Fruit fly (Drosophila melanogaster) whole organism, adult: ENCODE data around the gene bdwf.

ENCODE experiments used
- CG11617 ChIP-seq: fragments of 200-800 bp; sonication (Bioruptor generic); optimal IDR thresholded peaks from 2 replicates; lab custom pipeline; 2017; ENCODE audit warnings: mild to moderate bottlenecking, missing biosample characterization, missing genetic modification reagents, missing genetic modification characterization
- CG12768 ChIP-seq: fragments of 200-800 bp; sonication (Bioruptor generic); optimal IDR thresholded peaks from 2 replicates; lab custom pipeline; 2017; ENCODE audit warnings: missing biosample characterization, missing genetic modification characterization, mild to moderate bottlenecking, moderate library complexity, missing genetic modification reagents
- CG14711 ChIP-seq: fragments of 200-800 bp; sonication (Bioruptor generic); optimal IDR thresholded peaks from 2 replicates; lab custom pipeline; 2018; ENCODE audit warnings: missing biosample characterization, mild to moderate bottlenecking, missing genetic modification characterization, moderate library complexity
- CG1620 ChIP-seq: fragments of 200-800 bp; sonication (Bioruptor generic); optimal IDR thresholded peaks from 2 replicates; lab custom pipeline; 2016; ENCODE audit warnings: missing biosample characterization, missing genetic modification characterization
- CG33017 ChIP-seq: fragments of 200-800 bp; sonication (Bioruptor generic); optimal IDR thresholded peaks from 2 replicates; lab custom pipeline; 2018; ENCODE audit warnings: missing biosample characterization, mild to moderate bottlenecking, missing genetic modification characterization, moderate library complexity
- CG5204 ChIP-seq: fragments of 200-800 bp; sonication (Bioruptor generic); optimal IDR thresholded peaks from 2 replicates; lab custom pipeline; 2016; ENCODE audit warnings: missing biosample characterization, missing genetic modification characterization
- CG7045 ChIP-seq: fragments of 200-800 bp; sonication (Bioruptor generic); optimal IDR thresholded peaks from 2 replicates; lab custom pipeline; 2017; ENCODE audit warnings: missing biosample characterization, mild to moderate bottlenecking, missing genetic modification characterization
- CG7101 ChIP-seq: fragments of 200-800 bp; sonication (Bioruptor generic); optimal IDR thresholded peaks from 2 replicates; lab custom pipeline; 2018; ENCODE audit warnings: missing biosample characterization, mild to moderate bottlenecking, missing genetic modification characterization, moderate library complexity
- Clk ChIP-seq: fragments of 200-800 bp; sonication (Bioruptor generic); optimal IDR thresholded peaks from 2 replicates; lab custom pipeline; 2017; ENCODE audit warnings: missing biosample characterization, missing genetic modification characterization
- Crg-1 ChIP-seq: fragments of 200-800 bp; sonication (Bioruptor generic); optimal IDR thresholded peaks from 2 replicates; lab custom pipeline; 2016; ENCODE audit warnings: missing biosample characterization, missing genetic modification characterization
- Hr96 ChIP-seq: fragments of 200-800 bp; sonication (Bioruptor generic); optimal IDR thresholded peaks from 2 replicates; lab custom pipeline; 2016; ENCODE audit warnings: missing biosample characterization, missing genetic modification characterization
- Mnt ChIP-seq: fragments of 200-800 bp; sonication (Bioruptor generic); optimal IDR thresholded peaks from 2 replicates; lab custom pipeline; 2016; ENCODE audit warnings: missing biosample characterization, mild to moderate bottlenecking, missing genetic modification characterization
- bab1 ChIP-seq: fragments of 200-800 bp; sonication (Bioruptor generic); optimal IDR thresholded peaks from 3 replicates; lab custom pipeline; 2019; ENCODE audit warnings: missing biosample characterization, mild to moderate bottlenecking, missing genetic modification characterization, moderate library complexity
- cic ChIP-seq: fragments of 200-800 bp; sonication (Bioruptor generic); optimal IDR thresholded peaks from 2 replicates; lab custom pipeline; 2017; ENCODE audit warnings: missing biosample characterization, mild to moderate bottlenecking, missing genetic modification characterization, moderate library complexity
- cnc ChIP-seq, 2 experiments: fragments of >200 bp; optimal IDR thresholded peaks; 2 replicates each; lab custom pipeline; 2017
- kay ChIP-seq: fragments of 200-800 bp; sonication (Bioruptor generic); peaks from one replicate; lab custom pipeline; 2016; ENCODE audit warnings: missing biosample characterization, missing genetic modification characterization, borderline replicate concordance
- ovo ChIP-seq: fragments of 200-800 bp; sonication (Bioruptor generic); optimal IDR thresholded peaks from 2 replicates; lab custom pipeline; 2016; ENCODE audit warnings: missing biosample characterization, missing genetic modification characterization
- pad ChIP-seq: fragments of 200-800 bp; sonication (Bioruptor generic); optimal IDR thresholded peaks from 3 replicates; lab custom pipeline; 2017; ENCODE audit warnings: missing biosample characterization, missing genetic modification characterization, mild to moderate bottlenecking, moderate library complexity, missing genetic modification reagents
- tj ChIP-seq: fragments of 200-800 bp; sonication (Bioruptor generic); optimal IDR thresholded peaks from 3 replicates; lab custom pipeline; 2017; ENCODE audit warnings: missing biosample characterization, mild to moderate bottlenecking, missing genetic modification characterization, moderate library complexity
- toe ChIP-seq: fragments of 200-800 bp; sonication (Bioruptor generic); optimal IDR thresholded peaks from 2 replicates; lab custom pipeline; 2016; ENCODE audit warnings: missing biosample characterization, missing genetic modification characterization

The bdwf gene

DNA sequence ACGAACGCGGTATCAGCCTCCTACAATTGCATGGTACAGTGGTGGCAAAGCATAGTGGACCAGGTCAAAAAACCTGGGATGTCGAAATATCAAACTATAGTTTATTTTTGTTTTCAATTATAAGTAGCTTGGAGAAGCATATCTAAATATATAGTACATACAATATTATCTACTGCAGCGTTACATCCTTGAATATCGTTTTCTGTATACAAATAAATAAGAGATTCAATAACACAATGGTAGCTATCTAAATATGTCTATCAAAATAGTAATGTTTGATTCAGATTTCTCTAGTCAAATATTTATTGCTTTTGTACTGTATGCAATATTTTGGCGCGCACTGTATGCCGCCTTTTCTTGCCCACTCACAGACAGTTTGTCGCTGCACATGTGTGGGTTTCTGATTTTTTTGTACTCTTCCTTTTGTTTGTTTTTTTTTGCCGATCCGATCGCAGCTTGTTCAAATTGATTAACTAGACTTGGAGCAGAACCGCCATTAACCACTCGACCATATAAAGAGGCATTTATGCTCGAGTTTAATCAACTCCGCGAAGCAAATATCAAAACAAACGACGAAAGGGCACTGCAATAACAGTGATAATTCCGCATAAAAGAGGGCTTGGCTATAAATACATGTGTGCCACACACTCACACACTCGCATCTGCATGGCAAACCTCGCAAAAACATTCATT, 37.9 kb upstream of the bdwf start:
- peak; percentile 87 for TF ChIP-seq kay (GFP tag; lab: Kevin White, UChicago)
- TF ChIP-seq Hr96 (GFP tag; lab: Kevin White, UChicago), result peak; percentile 87
- TF ChIP-seq CG7101 (tag; lab: Kevin White, UChicago), result peak; percentile 92
- peak; percentile 90 for TF ChIP-seq CG33017
- TF ChIP-seq cnc (optimal IDR thresholded peaks at IDR 0.05; lab: Kevin White, UChicago), result no peak
- peak; percentile 77 for TF ChIP-seq pad (GFP tag; lab: Kevin White, UChicago)
- peak; percentile 79 for TF ChIP-seq CG1620 (GFP tag; lab: Kevin White, UChicago)
- peak; percentile 96 for TF ChIP-seq CG7045 (GFP tag; lab: Kevin White, UChicago)
- peak; percentile 89 for TF ChIP-seq toe (GFP tag; lab: Kevin White, UChicago)
- peak; percentile 28 for TF ChIP-seq Mnt (GFP tag; lab: Kevin White, UChicago)
- TF ChIP-seq CG11617 (GFP tag; lab: Kevin White, UChicago), result peak; percentile 94
- TF ChIP-seq CG14711 (tag; lab: Kevin White, UChicago), result peak; percentile 81
- TF ChIP-seq ovo (GFP tag; lab: Kevin White, UChicago), result peak; percentile 15
- TF ChIP-seq tj (GFP tag; lab: Kevin White, UChicago), result peak; percentile 73
- peak; percentile 52 for TF ChIP-seq Crg-1 (GFP tag; lab: Kevin White, UChicago)
- TF ChIP-seq cic (GFP tag; lab: Kevin White, UChicago), result peak; percentile 54
- peak; percentile 88 for TF ChIP-seq Clk (GFP tag; lab: Kevin White, UChicago)
- peak; percentile 91 for TF ChIP-seq bab1 (GFP tag; lab: Kevin White, UChicago)
- TF ChIP-seq CG5204, result peak; percentile 94
- peak; percentile 92 for TF ChIP-seq CG12768 (GFP tag; lab: Kevin White, UChicago)

- TF ChIP-seq bab1 (GFP tag; lab: Kevin White, UChicago) (peak; percentile 23), CG12768 (GFP tag; lab: Kevin White, UChicago) (no peak), Crg-1 (GFP tag; lab: Kevin White, UChicago) (peak; percentile 90), Hr96 (GFP tag; lab: Kevin White, UChicago) (peak; percentile 74), CG7045 (GFP tag; lab: Kevin White, UChicago) (no peak), pad (GFP tag; lab: Kevin White, UChicago) (no peak), CG5204 (no peak), CG11617 (GFP tag; lab: Kevin White, UChicago) (peak; percentile 67), CG7101 (tag; lab: Kevin White, UChicago) (peak; percentile 77), Mnt (GFP tag; lab: Kevin White, UChicago) (peak; percentile 97), ovo (GFP tag; lab: Kevin White, UChicago) (peak; percentile 69), CG1620 (GFP tag; lab: Kevin White, UChicago) (peak; percentile 88), cic (GFP tag; lab: Kevin White, UChicago) (peak; percentile 72), Clk (GFP tag; lab: Kevin White, UChicago) (peak; percentile 3), cnc (optimal IDR thresholded peaks at IDR 0.05; lab: Kevin White, UChicago) (no peak), CG14711 (tag; lab: Kevin White, UChicago) (peak; percentile 57), kay (GFP tag; lab: Kevin White, UChicago) (no peak), CG33017 (peak; percentile 21), toe (GFP tag; lab: Kevin White, UChicago) (peak; percentile 79), tj (GFP tag; lab: Kevin White, UChicago) (no peak)
These were observed 36.9 kb upstream of the bdwf start, which contains the start of the genes Keap1 and kuk for dm6 chr3R:17079859-17080255. Keap1 (minus strand) TSS chr3R:17079945. kuk (plus strand) TSS chr3R:17080244.

dm6 chr3R:17078961-17079858, 36.3 kb upstream of the bdwf start:
- no peak for TF ChIP-seq CG14711 (tag; lab: Kevin White, UChicago)
- peak; percentile 29 for TF ChIP-seq Hr96 (GFP tag; lab: Kevin White, UChicago)
- TF ChIP-seq CG5204, result no peak
- peak; percentile 74 for TF ChIP-seq pad (GFP tag; lab: Kevin White, UChicago)
- no peak for TF ChIP-seq Clk (GFP tag; lab: Kevin White, UChicago)
- no peak for TF ChIP-seq Crg-1 (GFP tag; lab: Kevin White, UChicago)
- peak; percentile 98 for TF ChIP-seq kay (GFP tag; lab: Kevin White, UChicago)
- no peak for TF ChIP-seq CG33017
- no peak for TF ChIP-seq toe (GFP tag; lab: Kevin White, UChicago)
- TF ChIP-seq cic (GFP tag; lab: Kevin White, UChicago), result peak; percentile 63
- no peak for TF ChIP-seq CG1620 (GFP tag; lab: Kevin White, UChicago)
- TF ChIP-seq CG7101 (tag; lab: Kevin White, UChicago), result no peak
- TF ChIP-seq tj (GFP tag; lab: Kevin White, UChicago), result peak; percentile 97
- TF ChIP-seq Mnt (GFP tag; lab: Kevin White, UChicago), result peak; percentile 90
- TF ChIP-seq bab1 (GFP tag; lab: Kevin White, UChicago), result no peak
- peak; percentile 9 for TF ChIP-seq CG7045 (GFP tag; lab: Kevin White, UChicago)
- peak; percentile 98 to 100 for TF ChIP-seq cnc (optimal IDR thresholded peaks at IDR 0.05; lab: Kevin White, UChicago)
- TF ChIP-seq ovo (GFP tag; lab: Kevin White, UChicago), result no peak
- TF ChIP-seq CG12768 (GFP tag; lab: Kevin White, UChicago), result peak; percentile 74
- TF ChIP-seq CG11617 (GFP tag; lab: Kevin White, UChicago), result no peak

dm6 chr3R:17077968-17078417, 35.1 kb upstream of the bdwf start:
- no peak for TF ChIP-seq CG1620 (GFP tag; lab: Kevin White, UChicago)
- TF ChIP-seq CG12768 (GFP tag; lab: Kevin White, UChicago), result peak; percentile 7
- TF ChIP-seq CG7101 (tag; lab: Kevin White, UChicago), result no peak
- TF ChIP-seq cnc (optimal IDR thresholded peaks at IDR 0.05; lab: Kevin White, UChicago), result peak; percentile 75 to 96
- TF ChIP-seq CG33017, result no peak
- no peak for TF ChIP-seq bab1 (GFP tag; lab: Kevin White, UChicago)
- no peak for TF ChIP-seq tj (GFP tag; lab: Kevin White, UChicago)
- no peak for TF ChIP-seq CG7045 (GFP tag; lab: Kevin White, UChicago)
- TF ChIP-seq toe (GFP tag; lab: Kevin White, UChicago), result no peak
- no peak for TF ChIP-seq CG5204
- TF ChIP-seq cic (GFP tag; lab: Kevin White, UChicago), result peak; percentile 95
- no peak for TF ChIP-seq CG14711 (tag; lab: Kevin White, UChicago)
- TF ChIP-seq Hr96 (GFP tag; lab: Kevin White, UChicago), result no peak
- no peak for TF ChIP-seq kay (GFP tag; lab: Kevin White, UChicago)
- TF ChIP-seq Crg-1 (GFP tag; lab: Kevin White, UChicago), result peak; percentile 28
- TF ChIP-seq CG11617 (GFP tag; lab: Kevin White, UChicago), result no peak
- TF ChIP-seq Clk (GFP tag; lab: Kevin White, UChicago), result no peak
- no peak for TF ChIP-seq ovo (GFP tag; lab: Kevin White, UChicago)
- TF ChIP-seq pad (GFP tag; lab: Kevin White, UChicago), result no peak
- peak; percentile 89 for TF ChIP-seq Mnt (GFP tag; lab: Kevin White, UChicago)
